Worm (Caenorhabditis elegans) whole organism, midembryonic: Measurements from ENCODE around the gene mgl-3.

Experiments
- T22C8.4 ChIP-seq: fragments of 200-800 bp; sonication (Bioruptor generic); IDR thresholded peaks from 2 replicates; pipeline ENCODE4 v1.3.6; 2022; ENCODE audit warnings: missing genetic modification characterization, missing compliant biosample characterization
- cog-1 ChIP-seq: sonication (generic microtip); optimal IDR thresholded peaks from 2 replicates; lab custom pipeline; 2016; ENCODE audit warnings: missing genetic modification characterization, missing compliant biosample characterization
- flt-1 ChIP-seq: fragments of 200-800 bp; sonication (Bioruptor generic); IDR thresholded peaks from 2 replicates; pipeline ENCODE4 v1.3.6; 2022; ENCODE audit warnings: missing genetic modification characterization, missing compliant biosample characterization
- klf-2 ChIP-seq: fragments of 200-800 bp; sonication (Bioruptor generic); conservative IDR thresholded peaks from 2 replicates; pipeline ENCODE4 v1.3.6; 2022; ENCODE audit warnings: missing genetic modification reagents, missing genetic modification characterization, missing compliant biosample characterization
- ref-1 ChIP-seq: fragments of 200-800 bp; sonication (Bioruptor generic); conservative IDR thresholded peaks from 2 replicates; pipeline ENCODE4 v1.3.6; 2022; ENCODE audit warnings: missing genetic modification reagents, missing genetic modification characterization, missing compliant biosample characterization
- tab-1 ChIP-seq: fragments of 200-800 bp; sonication (Bioruptor generic); IDR thresholded peaks from 2 replicates; pipeline ENCODE4 v1.3.6; 2022; ENCODE audit warnings: missing genetic modification characterization, missing compliant biosample characterization
- ztf-23 ChIP-seq: fragments of 200-800 bp; sonication (Bioruptor generic); IDR thresholded peaks from 2 replicates; pipeline ENCODE4 v1.3.6; 2022; ENCODE audit warnings: missing genetic modification reagents, missing genetic modification characterization, missing compliant biosample characterization

ce11 chrIV:5419122-5419521, 19.7 kb upstream of the mgl-3 start, which contains the start of gene ehn-3:
- no peak for TF ChIP-seq flt-1
- no peak for TF ChIP-seq T22C8.4 (GFP tag; lab: Robert Waterston, UW)
- no peak for TF ChIP-seq ztf-23 (GFP tag; lab: Robert Waterston, UW)
- no peak for TF ChIP-seq cog-1 (tag; lab: Kevin White, UChicago)
- TF ChIP-seq ref-1 (GFP tag; lab: Robert Waterston, UW) = no peak
- no peak for TF ChIP-seq tab-1 (GFP tag; lab: Robert Waterston, UW)
- TF ChIP-seq klf-2 (GFP tag; lab: Robert Waterston, UW) = no peak
